Worm (Caenorhabditis elegans) whole organism, young adult: Measurements from ENCODE around the gene R11.4.

ENCODE experiments used
- D2030.7 ChIP-seq: fragments of 200-800 bp; sonication (Bioruptor generic); IDR thresholded peaks from 2 replicates; pipeline ENCODE4 v1.3.6; 2022; ENCODE audit warnings: missing genetic modification reagents, missing genetic modification characterization, missing compliant biosample characterization
- F10E7.11 ChIP-seq: sonication (generic microtip); optimal IDR thresholded peaks from 2 replicates; lab custom pipeline; 2017; ENCODE audit warnings: mild to moderate bottlenecking, missing genetic modification characterization, moderate library complexity, missing compliant biosample characterization
- F23B12.7 ChIP-seq: sonication (generic microtip); optimal IDR thresholded peaks from 2 replicates; lab custom pipeline; 2017; ENCODE audit warnings: missing genetic modification characterization, mild to moderate bottlenecking, missing compliant biosample characterization, antibody characterized with exemption, moderate library complexity; ENCODE audit not compliant: insufficient read depth
- F52B5.7 ChIP-seq: sonication (generic microtip); optimal IDR thresholded peaks from 2 replicates; lab custom pipeline; 2016; ENCODE audit warnings: mild to moderate bottlenecking, missing genetic modification characterization, missing compliant biosample characterization
- K12H6.12 ChIP-seq: fragments of 200-800 bp; sonication (Bioruptor generic); optimal IDR thresholded peaks from 2 replicates; lab custom pipeline; 2018; ENCODE audit warnings: mild to moderate bottlenecking, missing genetic modification characterization, missing compliant biosample characterization
- Y53F4B.3 ChIP-seq: fragments of 200-800 bp; sonication (Bioruptor generic); IDR thresholded peaks from 2 replicates; pipeline ENCODE4 v1.3.6; 2022; ENCODE audit warnings: missing genetic modification reagents, missing genetic modification characterization, missing compliant biosample characterization
- ama-1 ChIP-seq, 3 experiments: fragments of 150-350 bp in 1 of 3; sonication (generic microtip) in 2 of 3; optimal IDR thresholded peaks; 2 replicates each; lab custom pipeline; 2014 to 2018; ENCODE audit warnings: missing biosample characterization in 2 of 3, missing genetic modification characterization in 2 of 3, missing genetic modification reagents in 2 of 3
- atf-7 ChIP-seq: sonication (generic microtip); optimal IDR thresholded peaks from 2 replicates; lab custom pipeline; 2017; ENCODE audit warnings: mild to moderate bottlenecking, missing genetic modification characterization, missing compliant biosample characterization
- bed-1 ChIP-seq: fragments of 200-800 bp; sonication (Bioruptor generic); IDR thresholded peaks from 2 replicates; pipeline ENCODE4 v1.3.6; 2022; ENCODE audit warnings: missing genetic modification reagents, missing genetic modification characterization, missing compliant biosample characterization
- ceh-58 ChIP-seq: fragments of 200-800 bp; sonication (Bioruptor generic); IDR thresholded peaks from 2 replicates; pipeline ENCODE4 v1.3.6; 2022; ENCODE audit warnings: missing genetic modification characterization, missing compliant biosample characterization
- chd-7 ChIP-seq: sonication (generic microtip); optimal IDR thresholded peaks from 2 replicates; lab custom pipeline; 2016; ENCODE audit warnings: mild to moderate bottlenecking, missing genetic modification characterization, moderate library complexity, missing compliant biosample characterization
- dpff-1 ChIP-seq: sonication (generic microtip); optimal IDR thresholded peaks from 2 replicates; lab custom pipeline; 2017; ENCODE audit warnings: mild to moderate bottlenecking, missing genetic modification characterization, missing compliant biosample characterization
- dpl-1 ChIP-seq: fragments of 150-350 bp; optimal IDR thresholded peaks from 2 replicates; lab custom pipeline; 2014; ENCODE audit warnings: missing biosample characterization, missing genetic modification reagents, missing genetic modification characterization
- ets-4 ChIP-seq: fragments of 200-800 bp; sonication (Bioruptor generic); optimal IDR thresholded peaks from 2 replicates; lab custom pipeline; 2018; ENCODE audit warnings: mild to moderate bottlenecking, missing genetic modification characterization, missing compliant biosample characterization
- him-1 ChIP-seq: sonication (generic microtip); optimal IDR thresholded peaks from 2 replicates; lab custom pipeline; 2016; ENCODE audit warnings: missing genotype, missing genetic modification reagents, missing genetic modification characterization, missing compliant biosample characterization
- hmg-1.2 ChIP-seq: fragments of 200-800 bp; sonication (Bioruptor generic); IDR thresholded peaks from 2 replicates; pipeline ENCODE4 v1.3.6; 2022; ENCODE audit warnings: missing genetic modification reagents, missing genetic modification characterization, missing compliant biosample characterization
- lin-54 ChIP-seq: fragments of 200-800 bp; sonication (Bioruptor generic); optimal IDR thresholded peaks from 2 replicates; lab custom pipeline; 2018; ENCODE audit warnings: mild to moderate bottlenecking, missing genetic modification characterization, missing compliant biosample characterization
- madf-10 ChIP-seq: sonication (generic microtip); optimal IDR thresholded peaks from 2 replicates; lab custom pipeline; 2016; ENCODE audit warnings: mild to moderate bottlenecking, missing genetic modification characterization, missing compliant biosample characterization
- mes-4 ChIP-seq: sonication (generic microtip); optimal IDR thresholded peaks from 2 replicates; lab custom pipeline; 2016; ENCODE audit warnings: missing genotype, missing genetic modification characterization, missing compliant biosample characterization
- nfyb-1 ChIP-seq: fragments of 200-800 bp; sonication (Bioruptor generic); IDR thresholded peaks from 2 replicates; pipeline ENCODE4 v1.3.6; 2022; ENCODE audit warnings: missing genetic modification reagents, missing genetic modification characterization, missing compliant biosample characterization
- nhr-80 ChIP-seq: sonication (generic microtip); optimal IDR thresholded peaks from 2 replicates; lab custom pipeline; 2016; ENCODE audit warnings: missing genetic modification characterization, missing compliant biosample characterization
- rcor-1 ChIP-seq: fragments of 200-800 bp; sonication (Bioruptor generic); IDR thresholded peaks from 2 replicates; pipeline ENCODE4 v1.3.6; 2022; ENCODE audit warnings: missing genetic modification reagents, missing genetic modification characterization, missing compliant biosample characterization
- repo-1 ChIP-seq: sonication (generic microtip); optimal IDR thresholded peaks from 2 replicates; lab custom pipeline; 2017; ENCODE audit warnings: mild to moderate bottlenecking, missing genetic modification characterization, missing compliant biosample characterization
- rpc-1 ChIP-seq, 2 experiments: fragments of 150-350 bp in 1 of 2; sonication (generic microtip) in 1 of 2; optimal IDR thresholded peaks; 2 replicates each; lab custom pipeline; 2014 to 2018; ENCODE audit warnings: missing biosample characterization in 1 of 2, missing genetic modification characterization in 1 of 2, missing genetic modification reagents in 1 of 2, missing genotype in 1 of 2
- snpc-1.3 ChIP-seq: sonication (generic microtip); optimal IDR thresholded peaks from 2 replicates; lab custom pipeline; 2017; ENCODE audit warnings: missing genetic modification characterization, mild to moderate bottlenecking, missing compliant biosample characterization, antibody characterized with exemption, moderate library complexity, missing genotype, missing genetic modification reagents; ENCODE audit not compliant: insufficient read depth
- snpc-4 ChIP-seq, 5 experiments: fragments of 150-350 bp in 1 of 5; sonication (generic microtip) in 4 of 5; optimal IDR thresholded peaks; 2 replicates each; lab custom pipeline; 2014 to 2018; ENCODE audit warnings: missing genetic modification characterization in 5 of 5, missing biosample characterization in 3 of 5, antibody characterized with exemption in 2 of 5, mild to moderate bottlenecking in 2 of 5, missing compliant biosample characterization in 2 of 5, missing genotype in 2 of 5, moderate library complexity in 2 of 5, missing genetic modification reagents in 1 of 5
- tbp1 ChIP-seq: fragments of 200-800 bp; sonication (Bioruptor generic); optimal IDR thresholded peaks from 2 replicates; lab custom pipeline; 2018; ENCODE audit warnings: mild to moderate bottlenecking, missing genetic modification characterization, missing compliant biosample characterization
- unc-130 ChIP-seq: sonication (generic microtip); optimal IDR thresholded peaks from 2 replicates; lab custom pipeline; 2016; ENCODE audit warnings: missing genetic modification reagents, missing genetic modification characterization, missing compliant biosample characterization
- zfh-2 ChIP-seq: fragments of 200-800 bp; sonication (Bioruptor generic); conservative IDR thresholded peaks from 2 replicates; pipeline ENCODE4 v1.3.6; 2022; ENCODE audit warnings: missing genetic modification reagents, missing genetic modification characterization, missing compliant biosample characterization
- ztf-25 ChIP-seq: fragments of 200-800 bp; sonication (Bioruptor generic); IDR thresholded peaks from 2 replicates; pipeline ENCODE4 v1.3.6; 2022; ENCODE audit warnings: missing genetic modification reagents, missing genetic modification characterization, missing compliant biosample characterization
- ztf-26 ChIP-seq: sonication (generic microtip); optimal IDR thresholded peaks from 2 replicates; lab custom pipeline; 2017; ENCODE audit warnings: missing genetic modification characterization, missing compliant biosample characterization
- ztf-3 ChIP-seq: fragments of 200-800 bp; sonication (Bioruptor generic); optimal IDR thresholded peaks from 2 replicates; lab custom pipeline; 2018; ENCODE audit warnings: mild to moderate bottlenecking, missing genetic modification characterization, missing compliant biosample characterization
- ztf-6 ChIP-seq: fragments of 200-800 bp; sonication (Bioruptor generic); IDR thresholded peaks from 2 replicates; pipeline ENCODE4 v1.3.6; 2022; ENCODE audit warnings: missing genetic modification reagents, missing genetic modification characterization, missing compliant biosample characterization

The R11.4 gene

ce11 chrX:16210518-16210917, at the start of gene R11.4:
TSS of gene R11.4 (minus strand) at chrX:16210618.
- no peak for TF ChIP-seq rcor-1 (GFP tag; lab: Robert Waterston, UW)
- no peak for TF ChIP-seq him-1 (tag; lab: Kevin White, UChicago)
- no peak for TF ChIP-seq ztf-26 (tag; lab: Kevin White, UChicago)
- TF ChIP-seq madf-10 = no peak
- no peak for TF ChIP-seq ama-1 (optimal IDR thresholded peaks at IDR 0.05; lab: Kevin White, UChicago)
- TF ChIP-seq ama-1 (GFP tag; optimal IDR thresholded peaks at IDR 0.05; lab: Kevin White, UChicago) = no peak
- TF ChIP-seq ztf-3 = no peak
- no peak for TF ChIP-seq dpl-1
- no peak for TF ChIP-seq mes-4 (tag; lab: Kevin White, UChicago)
- no peak for TF ChIP-seq ets-4
- no peak for TF ChIP-seq K12H6.12 (tag; lab: Kevin White, UChicago)
- TF ChIP-seq nfyb-1 (GFP tag; lab: Robert Waterston, UW) = no peak
- no peak for TF ChIP-seq hmg-1.2 (GFP tag; lab: Robert Waterston, UW)
- TF ChIP-seq snpc-1.3 = no peak
- TF ChIP-seq, all 124 proteins: peak for 0

DNA sequence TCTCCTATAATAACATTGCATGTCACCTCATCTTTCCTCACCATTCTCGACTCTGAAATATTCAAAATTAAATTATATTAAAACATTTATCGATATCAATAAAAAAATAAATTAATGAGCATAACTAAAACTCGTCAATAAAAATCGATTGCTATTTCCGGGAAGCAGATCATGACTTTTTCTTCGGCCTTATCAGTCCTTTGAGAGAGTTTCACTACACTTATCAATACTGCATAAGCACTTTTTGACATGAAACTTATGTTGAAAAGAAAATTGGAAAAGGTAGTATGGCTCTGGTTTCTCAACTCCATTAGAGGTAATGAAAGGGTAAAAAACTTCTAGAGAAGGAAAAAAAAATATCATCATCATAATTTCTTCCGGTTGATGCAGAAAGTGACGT, 49.7 kb upstream of the R11.4 start:
- no peak for TF ChIP-seq F23B12.7 (tag; lab: Kevin White, UChicago)
- TF ChIP-seq dpff-1 (tag; lab: Kevin White, UChicago) = no peak
- no peak for TF ChIP-seq ztf-25
- TF ChIP-seq ama-1 (optimal IDR thresholded peaks at IDR 0.05; lab: Kevin White, UChicago) = no peak
- no peak for TF ChIP-seq ama-1 (GFP tag; optimal IDR thresholded peaks at IDR 0.05; lab: Kevin White, UChicago)
- TF ChIP-seq Y53F4B.3 (GFP tag; lab: Robert Waterston, UW) = no peak
- TF ChIP-seq D2030.7 (GFP tag; lab: Robert Waterston, UW) = no peak
- TF ChIP-seq atf-7 = peak; percentile 35
- TF ChIP-seq tbp1 (GFP tag; lab: Kevin White, UChicago) = no peak
- TF ChIP-seq unc-130 = no peak
- TF ChIP-seq nhr-80 (tag; lab: Kevin White, UChicago) = peak; percentile 48
- TF ChIP-seq, all 124 proteins: peak for 2

- TF ChIP-seq F10E7.11 (tag; lab: Kevin White, UChicago) (no peak), bed-1 (GFP tag; lab: Robert Waterston, UW) (no peak), ztf-6 (no peak), snpc-4 (GFP tag; optimal IDR thresholded peaks at IDR 0.05; lab: Kevin White, UChicago) (no peak), snpc-4 (tag; optimal IDR thresholded peaks at IDR 0.05; lab: Kevin White, UChicago) (peak in 2 of 4 experiments; percentile 44 to 72), F52B5.7 (tag; lab: Kevin White, UChicago) (no peak), F23B12.7 (tag; lab: Kevin White, UChicago) (no peak), chd-7 (no peak)
These were observed 48.1 kb upstream of the R11.4 start for ce11 chrX:16258503-16258902.

DNA sequence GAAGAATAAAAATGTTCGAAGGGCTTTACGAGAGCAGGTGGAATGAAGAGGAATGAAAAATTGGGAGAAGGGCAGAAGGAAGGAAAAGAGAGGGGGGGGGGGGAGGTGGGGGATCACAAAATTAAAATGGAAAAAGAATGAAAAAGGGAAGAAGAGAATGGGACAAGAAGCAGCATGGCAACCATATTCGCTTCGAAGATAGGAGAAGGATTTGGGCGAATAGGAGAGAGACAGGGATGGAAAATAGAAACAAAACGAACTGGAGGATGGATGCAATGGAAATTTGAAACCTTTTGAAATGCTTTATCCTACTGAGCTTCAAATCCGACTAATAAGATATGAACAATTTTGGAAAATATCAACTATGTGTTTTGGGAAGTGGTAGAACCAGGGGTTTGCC, 40.3 kb upstream of the R11.4 start, which contains the start of gene W10G6.6:
Gene W10G6.6 (minus strand): TSS at position 101 of the 400 bp plus-strand sequence.
- TF ChIP-seq repo-1 (tag; lab: Kevin White, UChicago) (no peak), ceh-58 (GFP tag; lab: Robert Waterston, UW) (no peak), ets-4 (no peak), rpc-1 (optimal IDR thresholded peaks at IDR 0.05; lab: Kevin White, UChicago) (no peak), rpc-1 (tag; optimal IDR thresholded peaks at IDR 0.05; lab: Kevin White, UChicago) (no peak), zfh-2 (GFP tag; lab: Robert Waterston, UW) (peak; percentile 25; the same call in 1 of the 2 replicates), ztf-6 (no peak), lin-54 (no peak)
- TF ChIP-seq, all 124 proteins: peak for 1
